Fruit fly (Drosophila melanogaster) whole organism, embryonic: ENCODE measurements around the gene mRpL19.
A peak's percentile ranks its signal among the peaks of the same experiment; 100 is the strongest.

Source experiments
- Ada2b ChIP-seq: fragments of 200-800 bp; sonication (Bioruptor generic); IDR thresholded peaks from 2 replicates; pipeline ENCODE4 v1.3.6; 2022; ENCODE audit warnings: missing biosample characterization, missing genetic modification characterization
- Asciz ChIP-seq: fragments of 200-800 bp; sonication (Bioruptor generic); optimal IDR thresholded peaks from 2 replicates; lab custom pipeline; 2017; ENCODE audit warnings: missing biosample characterization, mild to moderate bottlenecking, missing genetic modification characterization, missing genetic modification reagents
- Bgb ChIP-seq: fragments of 200-800 bp; sonication (Bioruptor generic); IDR thresholded peaks from 2 replicates; pipeline ENCODE4 v1.3.6; 2022; ENCODE audit warnings: missing biosample characterization, missing genetic modification characterization; ENCODE audit not compliant: partially characterized antibody
- C15 ChIP-seq: fragments of 200-800 bp; sonication (Bioruptor generic); IDR thresholded peaks from 3 replicates; pipeline ENCODE4 v1.3.6; 2022; ENCODE audit warnings: missing biosample characterization, missing genetic modification characterization
- CG10267 ChIP-seq: fragments of 200-800 bp; sonication (Bioruptor generic); optimal IDR thresholded peaks from 2 replicates; lab custom pipeline; 2018; ENCODE audit warnings: missing biosample characterization, mild to moderate bottlenecking, missing genetic modification characterization, moderate library complexity
- CG10654 ChIP-seq: fragments of 200-800 bp; sonication (Bioruptor generic); optimal IDR thresholded peaks from 2 replicates; lab custom pipeline; 2016; ENCODE audit warnings: missing biosample characterization, missing genetic modification characterization
- CG11695 ChIP-seq: fragments of 200-800 bp; sonication (Bioruptor generic); IDR thresholded peaks from 3 replicates; pipeline ENCODE4 v1.3.6; 2022; ENCODE audit warnings: missing biosample characterization, missing genetic modification characterization
- CG12659 ChIP-seq: fragments of 200-800 bp; sonication (Bioruptor generic); optimal IDR thresholded peaks from 3 replicates; lab custom pipeline; 2017; ENCODE audit warnings: mild to moderate bottlenecking, missing biosample characterization, missing genetic modification reagents, missing genetic modification characterization
- CG13123 ChIP-seq: fragments of 200-800 bp; sonication (Bioruptor generic); optimal IDR thresholded peaks from 2 replicates; lab custom pipeline; 2016; ENCODE audit warnings: missing biosample characterization, missing genetic modification characterization
- CG13424 ChIP-seq: fragments of 200-800 bp; sonication (Bioruptor generic); optimal IDR thresholded peaks from 2 replicates; lab custom pipeline; 2019; ENCODE audit warnings: missing biosample characterization, mild to moderate bottlenecking, missing genetic modification characterization, moderate library complexity
- CG2875 ChIP-seq: fragments of 200-800 bp; sonication (Bioruptor generic); optimal IDR thresholded peaks from 2 replicates; lab custom pipeline; 2017; ENCODE audit warnings: missing biosample characterization, mild to moderate bottlenecking, missing genetic modification characterization, missing genetic modification reagents
- CG4424 ChIP-seq: fragments of 200-800 bp; sonication (Bioruptor generic); optimal IDR thresholded peaks from 3 replicates; lab custom pipeline; 2016; ENCODE audit warnings: missing biosample characterization, missing genetic modification characterization
- CG4617 ChIP-seq: fragments of 200-800 bp; sonication (Bioruptor generic); optimal IDR thresholded peaks from 3 replicates; lab custom pipeline; 2016; ENCODE audit warnings: missing biosample characterization, missing genetic modification characterization, borderline replicate concordance
- CG5953 ChIP-seq: fragments of 200-800 bp; sonication (Bioruptor generic); IDR thresholded peaks from 2 replicates; pipeline ENCODE4 v1.3.6; 2022; ENCODE audit warnings: missing biosample characterization, missing genetic modification characterization
- CG7556 ChIP-seq: fragments of 200-800 bp; sonication (Bioruptor generic); optimal IDR thresholded peaks from 2 replicates; lab custom pipeline; 2017; ENCODE audit warnings: missing biosample characterization, mild to moderate bottlenecking, missing genetic modification characterization
- CG8281 ChIP-seq: fragments of 200-800 bp; sonication (Bioruptor generic); optimal IDR thresholded peaks from 2 replicates; lab custom pipeline; 2018; ENCODE audit warnings: missing biosample characterization, mild to moderate bottlenecking, missing genetic modification characterization, moderate library complexity
- CG8478 ChIP-seq: fragments of >200 bp; optimal IDR thresholded peaks from 2 replicates; lab custom pipeline; 2018
- CG9932 ChIP-seq: fragments of 200-800 bp; sonication (Bioruptor generic); IDR thresholded peaks from 2 replicates; pipeline ENCODE4 v1.3.6; 2022; ENCODE audit warnings: missing biosample characterization, missing genetic modification characterization
- D19B ChIP-seq: fragments of 200-800 bp; sonication (Bioruptor generic); optimal IDR thresholded peaks from 2 replicates; lab custom pipeline; 2017; ENCODE audit warnings: missing biosample characterization, mild to moderate bottlenecking, missing genetic modification characterization
- GATAe ChIP-seq: fragments of 200-800 bp; sonication (Bioruptor generic); conservative IDR thresholded peaks from 2 replicates; pipeline ENCODE4 v1.3.6; 2022; ENCODE audit warnings: missing biosample characterization, missing genetic modification characterization
- Hey ChIP-seq: fragments of 200-800 bp; sonication (Bioruptor generic); optimal IDR thresholded peaks from 3 replicates; lab custom pipeline; 2018; ENCODE audit warnings: missing biosample characterization, mild to moderate bottlenecking, missing genetic modification characterization
- HmgD ChIP-seq: fragments of 200-800 bp; sonication (Bioruptor generic); optimal IDR thresholded peaks from 3 replicates; lab custom pipeline; 2016; ENCODE audit warnings: missing biosample characterization, missing genetic modification characterization
- Lhr ChIP-seq: fragments of 200-800 bp; sonication (Bioruptor generic); optimal IDR thresholded peaks from 3 replicates; lab custom pipeline; 2017; ENCODE audit warnings: mild to moderate bottlenecking, missing biosample characterization, missing genetic modification reagents, missing genetic modification characterization
- Lim3 ChIP-seq: fragments of 200-800 bp; sonication (Bioruptor generic); IDR thresholded peaks from 2 replicates; pipeline ENCODE4 v1.3.6; 2022; ENCODE audit warnings: missing biosample characterization, missing genetic modification characterization
- Lpt ChIP-seq: fragments of >200 bp; optimal IDR thresholded peaks from 2 replicates; lab custom pipeline; 2018; ENCODE audit warnings: missing biosample characterization, missing genetic modification characterization
- MBD-R2 ChIP-seq: fragments of 200-800 bp; sonication (Bioruptor generic); IDR thresholded peaks from 2 replicates; pipeline ENCODE4 v1.3.6; 2022; ENCODE audit warnings: missing biosample characterization, missing genetic modification characterization
- MESR4 ChIP-seq: fragments of 200-800 bp; sonication (Bioruptor generic); optimal IDR thresholded peaks from 2 replicates; lab custom pipeline; 2018; ENCODE audit warnings: missing biosample characterization, mild to moderate bottlenecking, missing genetic modification characterization, moderate library complexity
- NC2α ChIP-seq: fragments of 200-800 bp; sonication (Bioruptor generic); optimal IDR thresholded peaks from 2 replicates; lab custom pipeline; 2016; ENCODE audit warnings: missing biosample characterization, missing genetic modification characterization
- Nf-YC ChIP-seq: fragments of 200-800 bp; optimal IDR thresholded peaks from 3 replicates; lab custom pipeline; 2019; ENCODE audit warnings: missing biosample characterization, mild to moderate bottlenecking, missing genetic modification characterization, moderate library complexity
- Side ChIP-seq: fragments of 200-800 bp; sonication (Bioruptor generic); optimal IDR thresholded peaks from 2 replicates; lab custom pipeline; 2016; ENCODE audit warnings: missing biosample characterization, missing genetic modification characterization
- Sin3A ChIP-seq: fragments of >200 bp; optimal IDR thresholded peaks from 2 replicates; lab custom pipeline; 2018
- Sox102F ChIP-seq: fragments of 200-800 bp; sonication (Bioruptor generic); optimal IDR thresholded peaks from 2 replicates; lab custom pipeline; 2018; ENCODE audit warnings: missing biosample characterization, mild to moderate bottlenecking, missing genetic modification characterization, moderate library complexity
- bbx ChIP-seq: fragments of 200-800 bp; sonication (Bioruptor generic); IDR thresholded peaks from 2 replicates; pipeline ENCODE4 v1.3.6; 2022; ENCODE audit warnings: missing biosample characterization, missing genetic modification characterization; ENCODE audit not compliant: partially characterized antibody
- chn ChIP-seq: fragments of 200-800 bp; sonication (Bioruptor generic); optimal IDR thresholded peaks from 2 replicates; lab custom pipeline; 2016; ENCODE audit warnings: missing biosample characterization, missing genetic modification characterization
- crc ChIP-seq: fragments of 200-800 bp; sonication (Bioruptor generic); optimal IDR thresholded peaks from 2 replicates; lab custom pipeline; 2016; ENCODE audit warnings: missing biosample characterization, missing genetic modification characterization
- dimm ChIP-seq: fragments of 200-800 bp; sonication (Bioruptor generic); IDR thresholded peaks from 2 replicates; pipeline ENCODE4 v1.3.6; 2022; ENCODE audit warnings: missing biosample characterization, missing genetic modification characterization
- emc ChIP-seq: fragments of 200-800 bp; sonication (Bioruptor generic); optimal IDR thresholded peaks from 2 replicates; lab custom pipeline; 2016; ENCODE audit warnings: missing biosample characterization, missing genetic modification characterization
- gcm ChIP-seq: fragments of 200-800 bp; sonication (Bioruptor generic); optimal IDR thresholded peaks from 2 replicates; lab custom pipeline; 2019; ENCODE audit warnings: missing biosample characterization, mild to moderate bottlenecking, missing genetic modification characterization, moderate library complexity
- her ChIP-seq: fragments of 200-800 bp; sonication (Bioruptor generic); optimal IDR thresholded peaks from 2 replicates; lab custom pipeline; 2016; ENCODE audit warnings: missing biosample characterization, missing genetic modification characterization
- hkb ChIP-seq, 2 experiments: fragments of 200-800 bp in 1 of 2; fragments of >200 bp in 1 of 2; sonication (Bioruptor generic) in 1 of 2; IDR thresholded peaks in 1 of 2; optimal IDR thresholded peaks in 1 of 2; 2 replicates each; pipeline versions ENCODE4 v1.3.6 to Lab custom; 2017 to 2022; ENCODE audit warnings: missing biosample characterization in 1 of 2, missing genetic modification characterization in 1 of 2
- kah ChIP-seq: fragments of 200-800 bp; sonication (Bioruptor generic); optimal IDR thresholded peaks from 2 replicates; lab custom pipeline; 2018; ENCODE audit warnings: missing biosample characterization, mild to moderate bottlenecking, missing genetic modification characterization
- kni ChIP-seq: fragments of 200-800 bp; sonication (Bioruptor generic); optimal IDR thresholded peaks from 3 replicates; lab custom pipeline; 2017; ENCODE audit warnings: mild to moderate bottlenecking, missing biosample characterization, missing genetic modification reagents, missing genetic modification characterization
- nau ChIP-seq: fragments of 200-800 bp; sonication (Bioruptor generic); optimal IDR thresholded peaks from 3 replicates; lab custom pipeline; 2017; ENCODE audit warnings: missing biosample characterization, mild to moderate bottlenecking, missing genetic modification characterization, missing genetic modification reagents
- otp ChIP-seq: fragments of 200-800 bp; sonication (Bioruptor generic); IDR thresholded peaks from 3 replicates; pipeline ENCODE4, ENCODE4 v1.3.6; 2022; ENCODE audit warnings: missing biosample characterization, missing genetic modification characterization
- pzg ChIP-seq: fragments of 200-800 bp; sonication (Bioruptor generic); optimal IDR thresholded peaks from 3 replicates; lab custom pipeline; 2018; ENCODE audit warnings: missing biosample characterization, mild to moderate bottlenecking, missing genetic modification characterization, moderate library complexity
- shn ChIP-seq: fragments of 200-800 bp; sonication (Bioruptor generic); optimal IDR thresholded peaks from 3 replicates; lab custom pipeline; 2016; ENCODE audit warnings: missing biosample characterization, missing genetic modification characterization
- tin ChIP-seq: fragments of 200-800 bp; sonication (Bioruptor generic); optimal IDR thresholded peaks from 3 replicates; lab custom pipeline; 2016; ENCODE audit warnings: missing biosample characterization, missing genetic modification characterization
- zen ChIP-seq: fragments of 200-800 bp; sonication (Bioruptor generic); optimal IDR thresholded peaks from 3 replicates; lab custom pipeline; 2018; ENCODE audit warnings: missing biosample characterization, mild to moderate bottlenecking, missing genetic modification characterization, moderate library complexity

The mRpL19 gene

DNA sequence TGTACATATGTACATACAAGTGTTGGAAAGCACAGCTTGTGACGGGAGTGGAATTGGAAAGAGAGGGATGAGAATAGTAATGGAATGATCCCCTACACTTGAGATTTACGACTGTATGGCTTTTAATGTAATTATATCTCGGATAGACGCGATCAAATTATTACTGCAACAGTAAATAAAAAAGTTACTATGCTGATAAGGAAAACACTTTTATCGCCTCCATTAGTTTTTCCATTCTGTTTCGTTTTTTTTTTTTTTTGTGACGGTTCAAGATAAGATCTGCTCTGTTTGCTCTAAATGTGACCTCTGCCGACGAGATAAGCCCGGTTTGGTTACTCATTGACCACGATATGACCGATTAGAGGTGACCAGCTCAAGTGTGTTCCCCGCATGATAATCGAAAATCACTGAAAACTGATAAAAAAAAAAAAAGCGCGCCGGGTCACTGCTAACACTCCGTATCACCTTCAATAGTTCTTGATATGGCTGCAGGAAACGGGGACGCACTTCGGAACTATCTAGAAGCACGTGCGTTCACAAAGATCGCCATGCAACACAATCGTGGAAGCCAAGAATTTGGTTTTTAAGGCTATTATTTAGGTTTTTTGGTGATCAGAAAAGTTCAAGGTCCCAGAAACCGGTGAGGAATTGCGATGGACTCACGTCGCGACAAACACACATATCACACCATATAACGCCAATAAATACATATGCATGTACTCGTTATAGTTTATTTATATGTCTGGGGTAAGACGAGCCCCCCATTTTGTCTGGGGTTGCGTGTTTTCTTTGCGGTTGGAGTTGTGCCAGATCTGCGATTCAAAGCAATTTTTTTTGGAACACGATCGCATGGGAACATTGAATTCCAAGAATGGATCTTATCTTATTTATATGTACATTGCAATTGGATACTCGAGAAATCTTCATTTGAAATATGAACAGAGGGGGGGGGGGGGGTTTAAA, 3.1 kb upstream of the mRpL19 start, which contains the start of gene p (continued):
- TF ChIP-seq her (GFP tag; lab: Kevin White, UChicago) (peak; percentile 4), gcm (GFP tag; lab: Kevin White, UChicago) (peak; percentile 64), emc (GFP tag; lab: Kevin White, UChicago) (peak; percentile 22), dimm (GFP tag; lab: Robert Waterston, UW) (no peak), Ada2b (GFP tag; lab: Robert Waterston, UW) (no peak), Lpt (no peak), Sox102F (GFP tag; lab: Kevin White, UChicago) (peak; percentile 41), CG13123 (GFP tag; lab: Kevin White, UChicago) (no peak), Lim3 (GFP tag; lab: Robert Waterston, UW) (no peak), CG10654 (no peak), tin (peak; percentile 43), Hey (tag; lab: Kevin White, UChicago) (no peak), Lhr (GFP tag; lab: Kevin White, UChicago) (no peak), CG7556 (GFP tag; lab: Kevin White, UChicago) (peak; percentile 61), NC2α (GFP tag; lab: Kevin White, UChicago) (peak; percentile 2), MBD-R2 (GFP tag; lab: Robert Waterston, UW) (peak; percentile 30; the same call in 1 of the 2 replicates), Asciz (GFP tag; lab: Kevin White, UChicago) (peak; percentile 36), zen (no peak), CG5953 (GFP tag; lab: Robert Waterston, UW) (peak; percentile 3; the same call in 1 of the 2 replicates), kni (GFP tag; lab: Kevin White, UChicago) (peak; percentile 63), HmgD (no peak), CG9932 (GFP tag; lab: Robert Waterston, UW) (peak; percentile 51), CG11695 (GFP tag; lab: Robert Waterston, UW) (peak; percentile 26; the same call in 1 of the 3 replicates), Nf-YC (tag; lab: Kevin White, UChicago) (no peak), CG4424 (GFP tag; lab: Kevin White, UChicago) (peak; percentile 34), CG8281 (tag; lab: Kevin White, UChicago) (no peak), CG12659 (GFP tag; lab: Kevin White, UChicago) (peak; percentile 43), CG4617 (GFP tag; lab: Kevin White, UChicago) (no peak), shn (GFP tag; lab: Kevin White, UChicago) (peak; percentile 39), bbx (GFP tag; lab: Robert Waterston, UW) (no peak), nau (GFP tag; lab: Kevin White, UChicago) (peak; percentile 13), CG10267 (tag; lab: Kevin White, UChicago) (peak; percentile 77), Side (GFP tag; lab: Kevin White, UChicago) (peak; percentile 28), D19B (GFP tag; lab: Kevin White, UChicago) (peak; percentile 18), CG8478 (lab: Kevin White, UChicago) (no peak), GATAe (GFP tag; lab: Robert Waterston, UW) (peak; percentile 72; the same call in 1 of the 2 replicates), CG2875 (no peak), hkb (optimal IDR thresholded peaks at IDR 0.05; lab: Kevin White, UChicago) (no peak), hkb (GFP tag; IDR thresholded peaks at IDR 0.05; lab: Robert Waterston, UW) (peak; percentile 55; the same call in 1 of the 2 replicates), Bgb (GFP tag; lab: Robert Waterston, UW) (no peak), chn (GFP tag; lab: Kevin White, UChicago) (peak; percentile 36), CG13424 (tag; lab: Kevin White, UChicago) (peak; percentile 31), C15 (GFP tag; lab: Robert Waterston, UW) (no peak), kah (peak; percentile 30), otp (no peak), MESR4 (GFP tag; lab: Kevin White, UChicago) (no peak), crc (peak; percentile 7), pzg (GFP tag; lab: Kevin White, UChicago) (peak; percentile 5), Sin3A (lab: Kevin White, UChicago) (no peak)
